Worm (Caenorhabditis elegans): ENCODE measurements around the gene vab-9.

vab-9 gene

DNA sequence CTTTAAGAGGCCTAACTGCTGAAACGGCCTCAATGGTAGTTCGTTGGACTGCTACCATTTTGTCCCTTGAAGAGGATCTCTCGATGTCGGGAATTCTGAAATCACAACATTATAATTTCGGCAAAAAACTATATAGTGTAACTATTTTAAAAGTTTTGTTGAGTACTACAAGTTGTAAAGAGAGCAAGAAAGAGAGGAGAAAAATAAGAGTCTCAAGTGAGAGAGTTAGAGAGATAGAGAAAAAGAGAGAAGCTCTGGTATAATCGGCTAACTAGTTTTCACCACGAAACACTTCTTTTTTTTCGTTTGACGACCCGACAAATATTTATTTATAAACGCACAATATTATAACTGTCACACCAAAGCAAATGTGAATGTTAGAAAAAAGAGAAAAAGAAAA is at the start of gene vab-9:
Gene vab-9, minus strand, starts transcription at position 101 of the 400 bp plus-strand sequence.
- TF ChIP-seq pha-4 (tag; optimal IDR thresholded peaks at IDR 0.05) (peak; percentile 46), nhr-28 (tag; optimal IDR thresholded peaks at IDR 0.05) (no peak)

- TF ChIP-seq lin-39 (tag; optimal IDR thresholded peaks at IDR 0.05) (no peak), ceh-16 (tag; optimal IDR thresholded peaks at IDR 0.05) (no peak), nfya-1 (tag; optimal IDR thresholded peaks at IDR 0.05; ENCODE audit: insufficient read depth) (no peak), elt-1 (tag; optimal IDR thresholded peaks at IDR 0.05) (no peak), ztf-11 (tag; optimal IDR thresholded peaks at IDR 0.05) (no peak)
Observed at ce11 chrII:8685623-8686022, 48.1 kb upstream of the vab-9 start, which contains the start of gene C34C6.9. Gene C34C6.9, plus strand, starts transcription at chrII:8685923.

- TF ChIP-seq pqm-1 (tag; optimal IDR thresholded peaks at IDR 0.05) = peak; percentile 19
- TF ChIP-seq R02D3.7 (tag; optimal IDR thresholded peaks at IDR 0.05) = no peak
- peak; percentile 4 for TF ChIP-seq pha-4 (tag; optimal IDR thresholded peaks at IDR 0.05)
Observed at ce11 chrII:8684824-8685223, 47.3 kb upstream of the vab-9 start, which contains the start of gene hgap-2. Gene hgap-2, minus strand, starts transcription at chrII:8684924.

- TF ChIP-seq snpc-4 (tag; optimal IDR thresholded peaks at IDR 0.05) (peak; percentile 49), egl-5 (tag; optimal IDR thresholded peaks at IDR 0.05) (peak; percentile 63), nfya-1 (tag; optimal IDR thresholded peaks at IDR 0.05; ENCODE audit: insufficient read depth) (peak; percentile 60), lin-15B (tag; optimal IDR thresholded peaks at IDR 0.05) (peak; percentile 49), unc-62 (GFP tag; optimal IDR thresholded peaks at IDR 0.05) (no peak), R02D3.7 (tag; optimal IDR thresholded peaks at IDR 0.05) (peak; percentile 28), hmg-11 (tag; optimal IDR thresholded peaks at IDR 0.05) (peak; percentile 55), eor-1 (tag; optimal IDR thresholded peaks at IDR 0.05) (no peak), nhr-43 (tag; optimal IDR thresholded peaks at IDR 0.05; ENCODE audit: poor library complexity, severe bottlenecking) (peak; percentile 50), ztf-11 (tag; optimal IDR thresholded peaks at IDR 0.05) (no peak), nhr-12 (tag; optimal IDR thresholded peaks at IDR 0.05) (no peak), ceh-9 (tag; optimal IDR thresholded peaks at IDR 0.05) (no peak), nhr-77 (tag; optimal IDR thresholded peaks at IDR 0.05) (no peak), lin-39 (tag; optimal IDR thresholded peaks at IDR 0.05) (peak; percentile 46), egl-27 (tag; optimal IDR thresholded peaks at IDR 0.05) (no peak)
Observed at ce11 chrII:8683933-8684332, 46.4 kb upstream of the vab-9 start.

- TF ChIP-seq daf-12 (tag; optimal IDR thresholded peaks at IDR 0.05) (no peak), hmg-11 (tag; optimal IDR thresholded peaks at IDR 0.05) (no peak), nhr-67 (tag; optimal IDR thresholded peaks at IDR 0.05) (no peak), pqm-1 (tag; optimal IDR thresholded peaks at IDR 0.05) (peak; percentile 6), ZK546.5 (tag; optimal IDR thresholded peaks at IDR 0.05) (no peak), pha-4 (tag; optimal IDR thresholded peaks at IDR 0.05) (peak; percentile 24), fkh-2 (tag; optimal IDR thresholded peaks at IDR 0.05) (no peak), elt-2 (tag; optimal IDR thresholded peaks at IDR 0.05) (peak; percentile 63), fos-1 (tag; optimal IDR thresholded peaks at IDR 0.05) (no peak), ceh-9 (tag; optimal IDR thresholded peaks at IDR 0.05) (no peak), unc-39 (tag; optimal IDR thresholded peaks at IDR 0.05) (no peak)
Observed at ce11 chrII:8679799-8680198, 42.3 kb upstream of the vab-9 start.

DNA sequence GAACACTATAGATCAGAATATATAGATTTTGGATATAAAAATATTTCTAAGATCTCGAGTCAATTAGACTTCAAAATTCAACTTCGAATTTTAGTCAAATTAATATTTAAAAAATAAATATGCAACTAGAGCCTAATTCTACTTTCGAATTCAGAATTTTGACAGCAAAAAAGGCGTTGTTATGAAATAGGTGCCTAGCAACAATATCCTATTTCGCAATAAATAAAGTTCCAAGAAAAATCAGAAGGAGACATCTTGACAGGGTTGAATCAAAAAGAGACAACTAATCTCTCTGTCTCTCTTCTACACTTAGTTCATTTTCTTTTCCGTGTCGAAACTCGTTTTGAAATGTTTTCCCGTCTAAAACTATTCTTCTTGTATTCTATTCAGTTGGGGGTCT is 37.9 kb upstream of the vab-9 start:
- TF ChIP-seq ztf-4 (tag; optimal IDR thresholded peaks at IDR 0.05) = no peak
- TF ChIP-seq fkh-10 (GFP tag; optimal IDR thresholded peaks at IDR 0.05) = no peak
- TF ChIP-seq nhr-25 (tag; optimal IDR thresholded peaks at IDR 0.05) = peak; percentile 1
- TF ChIP-seq nhr-23 (tag; optimal IDR thresholded peaks at IDR 0.05) = peak; percentile 17
- TF ChIP-seq lin-15B (tag; optimal IDR thresholded peaks at IDR 0.05) = no peak

- TF ChIP-seq zag-1 (tag; optimal IDR thresholded peaks at IDR 0.05) (no peak), snpc-4 (tag; optimal IDR thresholded peaks at IDR 0.05) (peak; percentile 14)
Observed at ce11 chrII:8670835-8671234, 33.3 kb upstream of the vab-9 start.
